Worm (Caenorhabditis elegans): ENCODE results near the gene F52B11.2.
A peak's percentile ranks its signal among the peaks of the same experiment; 100 is the strongest.

Gene F52B11.2

ce11 chrIV:14033752-14034570, 49.4 kb upstream of the F52B11.2 start (continued):
- TF ChIP-seq dmd-9 (GFP tag; IDR thresholded peaks at IDR 0.05) (peak; percentile 5; the same call in 1 of the 2 replicates), zfp-3 (GFP tag; conservative IDR thresholded peaks at IDR 0.05) (peak; percentile 59; the same call in 1 of the 2 replicates), nhr-11 (tag; optimal IDR thresholded peaks at IDR 0.05) (peak; percentile 85), php-3 (GFP tag; IDR thresholded peaks at IDR 0.05) (0 out of 2 replicates have a peak, but pooled peaks have one; percentile 17), daf-16 (GFP tag; optimal IDR thresholded peaks at IDR 0.05) (peak in 1 of 2 experiments; percentile 85), daf-16 (tag; optimal IDR thresholded peaks at IDR 0.05) (peak; percentile 64), ceh-20 (GFP tag; IDR thresholded peaks at IDR 0.05) (0 out of 2 replicates have a peak, but pooled peaks have one; percentile 13), mdt-29 (GFP tag; IDR thresholded peaks at IDR 0.05) (peak; percentile 72; the same call in 1 of the 2 replicates), snpc-4 (tag; optimal IDR thresholded peaks at IDR 0.05) (no peak), mdl-1 (tag; optimal IDR thresholded peaks at IDR 0.05) (peak; percentile 92 to 96), saeg-2 (GFP tag; IDR thresholded peaks at IDR 0.05) (0 out of 2 replicates have a peak, but pooled peaks have one; percentile 85), egl-27 (tag; optimal IDR thresholded peaks at IDR 0.05) (no peak), mxl-3 (GFP tag; optimal IDR thresholded peaks at IDR 0.05) (peak; percentile 90), D1046.2 (GFP tag; IDR thresholded peaks at IDR 0.05) (peak; percentile 68; the same call in 1 of the 2 replicates), aha-1 (tag) (peak; percentile 98), hlh-11 (tag; optimal IDR thresholded peaks at IDR 0.05) (peak; percentile 90), snpc-1.2 (GFP tag; IDR thresholded peaks at IDR 0.05) (no peak), daf-8 (GFP tag; IDR thresholded peaks at IDR 0.05) (no peak), ctbp-1 (GFP tag; IDR thresholded peaks at IDR 0.05) (peak; percentile 70; the same call in 1 of the 2 replicates), unc-62 (GFP tag; optimal IDR thresholded peaks at IDR 0.05 in 1 of 2) (peak in 1 of 2 experiments; percentile 48), unc-62 (tag; optimal IDR thresholded peaks at IDR 0.05) (no peak), ztf-11 (tag; optimal IDR thresholded peaks at IDR 0.05) (no peak), Y75B8A.6 (GFP tag; IDR thresholded peaks at IDR 0.05) (no peak), ztf-7 (tag; optimal IDR thresholded peaks at IDR 0.05) (peak; percentile 70), nhr-237 (tag; optimal IDR thresholded peaks at IDR 0.05) (peak; percentile 35), F49E8.2 (tag; optimal IDR thresholded peaks at IDR 0.05; ENCODE audit: borderline replicate concordance) (no peak), gei-8 (GFP tag; optimal IDR thresholded peaks at IDR 0.05) (no peak), zag-1 (tag; optimal IDR thresholded peaks at IDR 0.05) (no peak), ceh-62 (tag; optimal IDR thresholded peaks at IDR 0.05) (no peak), madf-5 (GFP tag; IDR thresholded peaks at IDR 0.05) (0 out of 4 replicates have a peak, but pooled peaks of 1 of the 2 experiments have one; percentile 18), F26F4.8 (GFP tag; conservative IDR thresholded peaks at IDR 0.05) (no peak), tag-97 (GFP tag; IDR thresholded peaks at IDR 0.05) (peak; percentile 67; the same call in 1 of the 2 replicates), Y5F2A.4 (GFP tag; optimal IDR thresholded peaks at IDR 0.05) (peak; percentile 69), daf-19 (GFP tag; conservative IDR thresholded peaks at IDR 0.05) (peak; percentile 83), F10B5.3 (tag; optimal IDR thresholded peaks at IDR 0.05) (peak; percentile 78), mep-1 (tag; optimal IDR thresholded peaks at IDR 0.05) (peak; percentile 87), T26A8.4 (GFP tag; IDR thresholded peaks at IDR 0.05) (peak; percentile 94), nhr-6 (tag; optimal IDR thresholded peaks at IDR 0.05) (peak; percentile 89), hlh-30 (tag; optimal IDR thresholded peaks at IDR 0.05; ENCODE audit: insufficient read depth) (peak; percentile 82), set-16 (GFP tag; IDR thresholded peaks at IDR 0.05) (no peak; the same call in 1 of the 2 replicates), nhr-77 (tag; optimal IDR thresholded peaks at IDR 0.05) (peak; percentile 49), cey-2 (tag; optimal IDR thresholded peaks at IDR 0.05; ENCODE audit: borderline replicate concordance, insufficient read depth) (peak; percentile 76), pha-4 (GFP tag; IDR thresholded peaks at IDR 0.05) (peak; percentile 75), pha-4 (tag; optimal IDR thresholded peaks at IDR 0.05) (peak; percentile 77), vab-7 (GFP tag; IDR thresholded peaks at IDR 0.05) (0 out of 2 replicates have a peak, but pooled peaks have one; percentile 8), ces-1 (GFP tag; optimal IDR thresholded peaks at IDR 0.05) (peak; percentile 67), ZK337.2 (GFP tag; IDR thresholded peaks at IDR 0.05) (peak; percentile 33; the same call in 1 of the 2 replicates), egl-43 (GFP tag; IDR thresholded peaks at IDR 0.05) (peak; percentile 81), unc-39 (tag; optimal IDR thresholded peaks at IDR 0.05) (no peak)
